Fruit fly (Drosophila melanogaster) whole organism, embryonic: ENCODE measurements around the gene RpL8.

Experiments used
- ATbp ChIP-seq: fragments of 200-800 bp; sonication (Bioruptor generic); optimal IDR thresholded peaks from 2 replicates; lab custom pipeline; 2017; ENCODE audit warnings: missing biosample characterization, mild to moderate bottlenecking, missing genetic modification characterization, missing genetic modification reagents
- Atf3 ChIP-seq: fragments of 200-800 bp; sonication (Bioruptor generic); optimal IDR thresholded peaks from 3 replicates; lab custom pipeline; 2016; ENCODE audit warnings: missing biosample characterization, missing genetic modification characterization
- Bteb2 ChIP-seq: fragments of 200-800 bp; sonication (Bioruptor generic); optimal IDR thresholded peaks from 2 replicates; lab custom pipeline; 2016; ENCODE audit warnings: missing biosample characterization, missing genetic modification characterization
- CG10959 ChIP-seq: fragments of 200-800 bp; sonication (Bioruptor generic); IDR thresholded peaks from 2 replicates; pipeline ENCODE4 v1.3.6; 2022; ENCODE audit warnings: missing biosample characterization, missing genetic modification characterization
- CG11247 ChIP-seq: fragments of 200-800 bp; sonication (Bioruptor generic); IDR thresholded peaks from 2 replicates; pipeline ENCODE4 v1.3.6; 2022; ENCODE audit warnings: missing biosample characterization, missing genetic modification characterization
- CG11504 ChIP-seq: fragments of 200-800 bp; sonication (Bioruptor generic); optimal IDR thresholded peaks from 3 replicates; lab custom pipeline; 2019; ENCODE audit warnings: missing biosample characterization, mild to moderate bottlenecking, missing genetic modification characterization, moderate library complexity
- CG11560 ChIP-seq: fragments of 200-800 bp; sonication (Bioruptor generic); IDR thresholded peaks from 3 replicates; pipeline ENCODE4 v1.3.6; 2022; ENCODE audit warnings: missing biosample characterization, missing genetic modification characterization
- CG11695 ChIP-seq: fragments of 200-800 bp; sonication (Bioruptor generic); IDR thresholded peaks from 3 replicates; pipeline ENCODE4 v1.3.6; 2022; ENCODE audit warnings: missing biosample characterization, missing genetic modification characterization
- CG13287 ChIP-seq: fragments of 200-800 bp; sonication (Bioruptor generic); IDR thresholded peaks from 2 replicates; pipeline ENCODE4 v1.3.6; 2022; ENCODE audit warnings: missing biosample characterization, missing genetic modification characterization; ENCODE audit not compliant: partially characterized antibody
- CG13894 ChIP-seq: fragments of 200-800 bp; sonication (Bioruptor generic); optimal IDR thresholded peaks from 3 replicates; lab custom pipeline; 2018; ENCODE audit warnings: missing biosample characterization, mild to moderate bottlenecking, missing genetic modification characterization, moderate library complexity
- CG16813 ChIP-seq: fragments of 200-800 bp; sonication (Bioruptor generic); IDR thresholded peaks from 3 replicates; pipeline ENCODE4 v1.3.6; 2022; ENCODE audit warnings: missing biosample characterization, missing genetic modification characterization; ENCODE audit not compliant: partially characterized antibody
- CG16815 ChIP-seq: fragments of 200-800 bp; sonication (Bioruptor generic); optimal IDR thresholded peaks from 3 replicates; lab custom pipeline; 2017; ENCODE audit warnings: missing biosample characterization, mild to moderate bottlenecking, missing genetic modification characterization
- CG18476 ChIP-seq: fragments of 200-800 bp; sonication (Bioruptor generic); optimal IDR thresholded peaks from 2 replicates; lab custom pipeline; 2016; ENCODE audit warnings: missing biosample characterization, mild to moderate bottlenecking, missing genetic modification characterization
- CG18619 ChIP-seq: fragments of 200-800 bp; sonication (Bioruptor generic); optimal IDR thresholded peaks from 3 replicates; lab custom pipeline; 2017; ENCODE audit warnings: missing biosample characterization, mild to moderate bottlenecking, missing genetic modification characterization
- CG30020 ChIP-seq: fragments of 200-800 bp; optimal IDR thresholded peaks from 2 replicates; lab custom pipeline; 2019; ENCODE audit warnings: missing biosample characterization, mild to moderate bottlenecking, missing genetic modification characterization, moderate library complexity
- CG32532 ChIP-seq: fragments of 200-800 bp; sonication (Bioruptor generic); IDR thresholded peaks from 2 replicates; pipeline ENCODE4 v1.3.6; 2022; ENCODE audit warnings: missing biosample characterization, missing genetic modification characterization
- CG32767 ChIP-seq: fragments of 200-800 bp; sonication (Bioruptor generic); IDR thresholded peaks from 2 replicates; pipeline ENCODE4 v1.3.6; 2022; ENCODE audit warnings: missing biosample characterization, missing genetic modification characterization
- CG34224 ChIP-seq: fragments of 200-800 bp; sonication (Bioruptor generic); IDR thresholded peaks from 3 replicates; pipeline ENCODE4 v1.3.6; 2022; ENCODE audit warnings: missing biosample characterization, missing genetic modification characterization; ENCODE audit not compliant: partially characterized antibody
- CG7357 ChIP-seq: fragments of 200-800 bp; sonication (Bioruptor generic); IDR thresholded peaks from 3 replicates; pipeline ENCODE4 v1.3.6; 2022; ENCODE audit warnings: missing biosample characterization, missing genetic modification characterization
- CG8944 ChIP-seq: fragments of 200-800 bp; sonication (Bioruptor generic); optimal IDR thresholded peaks from 3 replicates; lab custom pipeline; 2016; ENCODE audit warnings: missing biosample characterization, missing genetic modification characterization
- CG9437 ChIP-seq: fragments of 200-800 bp; sonication (Bioruptor generic); optimal IDR thresholded peaks from 2 replicates; lab custom pipeline; 2018; ENCODE audit warnings: missing biosample characterization, mild to moderate bottlenecking, missing genetic modification characterization
- CG9876 ChIP-seq: fragments of 200-800 bp; sonication (Bioruptor generic); optimal IDR thresholded peaks from 2 replicates; lab custom pipeline; 2016; ENCODE audit warnings: missing biosample characterization, missing genetic modification characterization
- D ChIP-seq, 2 experiments: fragments of 200-800 bp in 1 of 2; fragments of >200 bp in 1 of 2; sonication (Bioruptor generic) in 1 of 2; optimal IDR thresholded peaks; 2 replicates in 1 of 2; 3 replicates in 1 of 2; lab custom pipeline; 2017; ENCODE audit warnings: mild to moderate bottlenecking in 1 of 2, missing biosample characterization in 1 of 2, missing genetic modification characterization in 1 of 2, missing genetic modification reagents in 1 of 2
- Dbx ChIP-seq: fragments of 200-800 bp; sonication (Bioruptor generic); IDR thresholded peaks from 3 replicates; pipeline ENCODE4 v1.3.6; 2022; ENCODE audit warnings: missing biosample characterization, missing genetic modification characterization
- Dip3 ChIP-seq: fragments of 200-800 bp; sonication (Bioruptor generic); optimal IDR thresholded peaks from 3 replicates; lab custom pipeline; 2016; ENCODE audit warnings: missing biosample characterization, missing genetic modification characterization
- HLH4C ChIP-seq: fragments of 200-800 bp; sonication (Bioruptor generic); IDR thresholded peaks from 3 replicates; pipeline ENCODE4 v1.3.6; 2022; ENCODE audit warnings: missing biosample characterization, missing genetic modification characterization; ENCODE audit not compliant: partially characterized antibody
- HmgZ ChIP-seq: fragments of 200-800 bp; sonication (Bioruptor generic); optimal IDR thresholded peaks from 2 replicates; lab custom pipeline; 2018; ENCODE audit warnings: missing biosample characterization, mild to moderate bottlenecking, missing genetic modification characterization
- Hr78 ChIP-seq, 2 experiments: fragments of 200-800 bp in 1 of 2; fragments of >200 bp in 1 of 2; sonication (Bioruptor generic) in 1 of 2; optimal IDR thresholded peaks; 2 replicates each; lab custom pipeline; 2017 to 2019; ENCODE audit warnings: missing biosample characterization in 2 of 2, missing genetic modification characterization in 2 of 2, mild to moderate bottlenecking in 1 of 2, moderate library complexity in 1 of 2
- Meics ChIP-seq: fragments of 200-800 bp; sonication (Bioruptor generic); optimal IDR thresholded peaks from 2 replicates; lab custom pipeline; 2017; ENCODE audit warnings: missing biosample characterization, mild to moderate bottlenecking, missing genetic modification characterization
- Optix ChIP-seq: fragments of 200-800 bp; sonication (Bioruptor generic); IDR thresholded peaks from 3 replicates; pipeline ENCODE4 v1.3.6; 2022; ENCODE audit warnings: missing biosample characterization, missing genetic modification characterization
- Sry-δ ChIP-seq: fragments of 200-800 bp; sonication (Bioruptor generic); optimal IDR thresholded peaks from 2 replicates; lab custom pipeline; 2016; ENCODE audit warnings: missing biosample characterization, missing genetic modification characterization
- Usf ChIP-seq: fragments of 200-800 bp; sonication (Bioruptor generic); optimal IDR thresholded peaks from 2 replicates; lab custom pipeline; 2017; ENCODE audit warnings: missing genotype, missing biosample characterization, missing genetic modification characterization
- ap ChIP-seq: fragments of 200-800 bp; sonication (Bioruptor generic); IDR thresholded peaks from 2 replicates; pipeline ENCODE4 v1.3.6; 2022; ENCODE audit warnings: missing biosample characterization, missing genetic modification characterization
- btn ChIP-seq: fragments of 200-800 bp; sonication (Bioruptor generic); optimal IDR thresholded peaks from 2 replicates; lab custom pipeline; 2016; ENCODE audit warnings: missing biosample characterization, missing genetic modification characterization
- cg ChIP-seq: fragments of 200-800 bp; sonication (Bioruptor generic); optimal IDR thresholded peaks from 3 replicates; lab custom pipeline; 2019; ENCODE audit warnings: missing biosample characterization, mild to moderate bottlenecking, missing genetic modification characterization, moderate library complexity
- da ChIP-seq: fragments of 200-800 bp; sonication (Bioruptor generic); optimal IDR thresholded peaks from 2 replicates; lab custom pipeline; 2016; ENCODE audit warnings: missing biosample characterization, missing genetic modification characterization
- fd64A ChIP-seq: fragments of 200-800 bp; sonication (Bioruptor generic); optimal IDR thresholded peaks from 3 replicates; lab custom pipeline; 2018; ENCODE audit warnings: missing biosample characterization, mild to moderate bottlenecking, missing genetic modification characterization
- gcm2 ChIP-seq: fragments of 200-800 bp; sonication (Bioruptor generic); optimal IDR thresholded peaks from 2 replicates; lab custom pipeline; 2016; ENCODE audit warnings: missing biosample characterization, missing genetic modification characterization
- gro ChIP-seq: fragments of 200-800 bp; sonication (Bioruptor generic); optimal IDR thresholded peaks from 2 replicates; lab custom pipeline; 2016; ENCODE audit warnings: missing biosample characterization, missing genetic modification characterization
- lbe ChIP-seq: fragments of 200-800 bp; sonication (Bioruptor generic); optimal IDR thresholded peaks from 2 replicates; lab custom pipeline; 2016; ENCODE audit warnings: missing biosample characterization, mild to moderate bottlenecking, missing genetic modification characterization
- lilli ChIP-seq: fragments of 200-800 bp; sonication (Bioruptor generic); optimal IDR thresholded peaks from 3 replicates; lab custom pipeline; 2016; ENCODE audit warnings: missing biosample characterization, missing genetic modification characterization
- mld ChIP-seq: fragments of 200-800 bp; sonication (Bioruptor generic); IDR thresholded peaks from 3 replicates; pipeline ENCODE4 v1.3.6; 2022; ENCODE audit warnings: missing biosample characterization, missing genetic modification characterization; ENCODE audit not compliant: partially characterized antibody
- prd ChIP-seq, 3 experiments: fragments of >200 bp in 2 of 3; fragments of 200-800 bp in 1 of 3; sonication (Bioruptor generic) in 1 of 3; optimal IDR thresholded peaks in 2 of 3; IDR thresholded peaks in 1 of 3; 2 replicates in 2 of 3; 3 replicates in 1 of 3; pipeline versions ENCODE4 v1.3.6 to Lab custom; 2017 to 2022; ENCODE audit warnings: missing biosample characterization in 1 of 3, missing genetic modification characterization in 1 of 3
- so ChIP-seq: fragments of 200-800 bp; sonication (Bioruptor generic); IDR thresholded peaks from 3 replicates; pipeline ENCODE4 v1.3.6; 2022; ENCODE audit warnings: missing biosample characterization, missing genetic modification characterization
- sob ChIP-seq: fragments of 200-800 bp; sonication (Bioruptor generic); IDR thresholded peaks from 2 replicates; pipeline ENCODE4 v1.3.6; 2022; ENCODE audit warnings: missing biosample characterization, missing genetic modification characterization
- stc ChIP-seq: fragments of 200-800 bp; sonication (Bioruptor generic); IDR thresholded peaks from 2 replicates; pipeline ENCODE4 v1.3.6; 2022; ENCODE audit warnings: missing biosample characterization, missing genetic modification characterization
- tin ChIP-seq: fragments of 200-800 bp; sonication (Bioruptor generic); optimal IDR thresholded peaks from 3 replicates; lab custom pipeline; 2016; ENCODE audit warnings: missing biosample characterization, missing genetic modification characterization
- wdn ChIP-seq: fragments of 200-800 bp; sonication (Bioruptor generic); IDR thresholded peaks from 2 replicates; pipeline ENCODE4 v1.3.6; 2022; ENCODE audit warnings: missing biosample characterization, missing genetic modification characterization
- wor ChIP-seq: fragments of 200-800 bp; sonication (Bioruptor generic); IDR thresholded peaks from 2 replicates; pipeline ENCODE4 v1.3.6; 2022; ENCODE audit warnings: missing biosample characterization, missing genetic modification characterization
- zen ChIP-seq: fragments of 200-800 bp; sonication (Bioruptor generic); optimal IDR thresholded peaks from 3 replicates; lab custom pipeline; 2018; ENCODE audit warnings: missing biosample characterization, mild to moderate bottlenecking, missing genetic modification characterization, moderate library complexity

Gene RpL8

dm6 chr3L:2590764-2591309, 3.6 kb downstream of the RpL8 start (continued):
- peak; percentile 23 for TF ChIP-seq Meics (GFP tag; lab: Kevin White, UChicago)
- no peak for TF ChIP-seq Hr78 (GFP tag; optimal IDR thresholded peaks at IDR 0.05; lab: Kevin White, UChicago)
- no peak for TF ChIP-seq Optix
- TF ChIP-seq CG32532 (GFP tag; lab: Robert Waterston, UW), result no peak
- no peak for TF ChIP-seq CG10959 (GFP tag; lab: Robert Waterston, UW)
- TF ChIP-seq fd64A (GFP tag; lab: Kevin White, UChicago), result peak; percentile 49
- no peak for TF ChIP-seq lilli (GFP tag; lab: Kevin White, UChicago)
- no peak for TF ChIP-seq CG32767
- TF ChIP-seq CG8944, result no peak
- TF ChIP-seq HmgZ (tag; lab: Kevin White, UChicago), result no peak
- no peak for TF ChIP-seq gro
- TF ChIP-seq ap, result no peak
- no peak for TF ChIP-seq Bteb2 (GFP tag; lab: Kevin White, UChicago)
- TF ChIP-seq da, result no peak
- TF ChIP-seq Dip3 (GFP tag; lab: Kevin White, UChicago), result no peak
- TF ChIP-seq CG7357 (GFP tag; lab: Robert Waterston, UW), result 0 out of 3 replicates have a peak, but pooled peaks have one; percentile 31
- TF ChIP-seq gcm2 (GFP tag; lab: Kevin White, UChicago), result peak; percentile 10
- TF ChIP-seq wor (GFP tag; lab: Robert Waterston, UW), result no peak
- no peak for TF ChIP-seq wdn (GFP tag; lab: Robert Waterston, UW)
- no peak for TF ChIP-seq CG9876 (GFP tag; lab: Kevin White, UChicago)
- no peak for TF ChIP-seq CG16815 (GFP tag; lab: Kevin White, UChicago)
- TF ChIP-seq CG18476, result no peak
- peak; percentile 13 for TF ChIP-seq zen (tag; lab: Kevin White, UChicago)
- peak; percentile 13; the same call in 2 of the 3 replicates for TF ChIP-seq CG11695
- TF ChIP-seq stc (GFP tag; lab: Robert Waterston, UW), result 0 out of 2 replicates have a peak, but pooled peaks have one; percentile 13
- TF ChIP-seq ATbp, result no peak
- 0 out of 3 replicates have a peak, but pooled peaks have one; percentile 1 for TF ChIP-seq Dbx (GFP tag; lab: Robert Waterston, UW)
- no peak for TF ChIP-seq CG11560 (tag; lab: Robert Waterston, UW)
- no peak for TF ChIP-seq sob
- TF ChIP-seq CG30020 (tag; lab: Kevin White, UChicago), result no peak
- no peak for TF ChIP-seq mld (GFP tag; lab: Robert Waterston, UW)
- TF ChIP-seq CG13894 (tag; lab: Kevin White, UChicago), result no peak
- no peak for TF ChIP-seq lbe (GFP tag; lab: Kevin White, UChicago)
- no peak for TF ChIP-seq CG13287 (GFP tag; lab: Robert Waterston, UW)
- TF ChIP-seq CG34224 (GFP tag; lab: Robert Waterston, UW), result no peak; the same call in 2 of the 3 replicates
- no peak for TF ChIP-seq cg (GFP tag; lab: Kevin White, UChicago)
- no peak for TF ChIP-seq CG16813 (GFP tag; lab: Robert Waterston, UW)
- TF ChIP-seq D (optimal IDR thresholded peaks at IDR 0.05; lab: Kevin White, UChicago), result no peak
- TF ChIP-seq D (GFP tag; optimal IDR thresholded peaks at IDR 0.05; lab: Kevin White, UChicago), result peak; percentile 11
- TF ChIP-seq Atf3 (GFP tag; lab: Kevin White, UChicago), result no peak
- TF ChIP-seq Sry-δ, result no peak
- no peak for TF ChIP-seq btn (GFP tag; lab: Kevin White, UChicago)
- TF ChIP-seq Usf (GFP tag; lab: Kevin White, UChicago), result no peak
- peak; percentile 24 for TF ChIP-seq CG9437 (GFP tag; lab: Kevin White, UChicago)
- TF ChIP-seq CG18619, result no peak
- no peak for TF ChIP-seq prd (optimal IDR thresholded peaks at IDR 0.05; lab: Kevin White, UChicago)
- no peak for TF ChIP-seq prd (GFP tag; IDR thresholded peaks at IDR 0.05; lab: Robert Waterston, UW)
- TF ChIP-seq so (GFP tag; lab: Robert Waterston, UW), result no peak
- TF ChIP-seq tin (GFP tag; lab: Kevin White, UChicago), result no peak
- no peak for TF ChIP-seq HLH4C (GFP tag; lab: Robert Waterston, UW)
- TF ChIP-seq CG11247 (GFP tag; lab: Robert Waterston, UW), result no peak
- TF ChIP-seq CG11504, result peak; percentile 19
